Worm (Caenorhabditis elegans) whole organism, L1 larva: ENCODE data around the gene dsb-1.

Source experiments
- aha-1 ChIP-seq: fragments of 150-350 bp; optimal IDR thresholded peaks from 2 replicates; lab custom pipeline; 2014; ENCODE audit warnings: missing biosample characterization, missing genetic modification characterization
- aly-2 ChIP-seq: fragments of 150-350 bp; optimal IDR thresholded peaks from 2 replicates; lab custom pipeline; 2014; ENCODE audit warnings: missing biosample characterization, missing genetic modification characterization
- ceh-82 ChIP-seq, 3 experiments: fragments of 150-350 bp in 1 of 3; sonication (generic microtip) in 2 of 3; optimal IDR thresholded peaks; 2 replicates each; lab custom pipeline; 2014 to 2017; ENCODE audit warnings: missing biosample characterization in 3 of 3, missing genetic modification characterization in 3 of 3
- dpl-1 ChIP-seq, 3 experiments: fragments of 150-350 bp in 2 of 3; sonication (generic microtip) in 1 of 3; optimal IDR thresholded peaks; 2 replicates each; lab custom pipeline; 2014 to 2017; ENCODE audit warnings: missing biosample characterization in 3 of 3, missing genetic modification characterization in 3 of 3, missing genetic modification reagents in 3 of 3
- elt-2 ChIP-seq: sonication (generic microtip); optimal IDR thresholded peaks from 2 replicates; lab custom pipeline; 2016; ENCODE audit warnings: missing genetic modification characterization, mild to moderate bottlenecking, inconsistent platforms, missing compliant biosample characterization, missing genetic modification reagents
- elt-3 ChIP-seq, 6 experiments: fragments of 150-350 bp in 1 of 6; sonication (generic microtip); optimal IDR thresholded peaks; 2 replicates each; lab custom pipeline; 2017 to 2018; ENCODE audit warnings: missing biosample characterization in 6 of 6, missing genetic modification characterization in 6 of 6, inconsistent platforms in 1 of 6
- ets-5 ChIP-seq: fragments of 200-800 bp; sonication (Bioruptor generic); IDR thresholded peaks from 2 replicates; pipeline ENCODE4 v1.3.6; 2022; ENCODE audit warnings: missing genetic modification characterization, missing compliant biosample characterization
- fkh-4 ChIP-seq: sonication (generic microtip); optimal IDR thresholded peaks from 2 replicates; lab custom pipeline; 2016; ENCODE audit warnings: missing compliant biosample characterization, missing genetic modification characterization, borderline replicate concordance
- fkh-8 ChIP-seq: sonication (generic microtip); optimal IDR thresholded peaks from 2 replicates; lab custom pipeline; 2016; ENCODE audit warnings: mild to moderate bottlenecking, missing genetic modification characterization, missing compliant biosample characterization
- fos-1 ChIP-seq: fragments of 150-350 bp; optimal IDR thresholded peaks from 2 replicates; lab custom pipeline; 2014; ENCODE audit warnings: missing biosample characterization, missing genetic modification characterization
- grh-1 ChIP-seq: fragments of 200-800 bp; sonication (Bioruptor generic); IDR thresholded peaks from 2 replicates; pipeline ENCODE4 v1.3.6; 2022; ENCODE audit warnings: missing genetic modification reagents, missing genetic modification characterization, missing compliant biosample characterization
- hlh-4 ChIP-seq: sonication (generic microtip); optimal IDR thresholded peaks from 2 replicates; lab custom pipeline; 2016; ENCODE audit warnings: mild to moderate bottlenecking, missing genetic modification characterization, missing compliant biosample characterization
- irx-1 ChIP-seq: sonication (generic microtip); optimal IDR thresholded peaks from 2 replicates; lab custom pipeline; 2016; ENCODE audit warnings: missing genetic modification characterization, missing compliant biosample characterization
- isw-1 ChIP-seq: fragments of 200-800 bp; sonication (Bioruptor generic); IDR thresholded peaks from 2 replicates; pipeline ENCODE4 v1.3.6; 2022; ENCODE audit warnings: missing genetic modification characterization, missing compliant biosample characterization
- lin-14 ChIP-seq: fragments of 200-800 bp; sonication (Bioruptor generic); optimal IDR thresholded peaks from 2 replicates; lab custom pipeline; 2018; ENCODE audit warnings: mild to moderate bottlenecking, missing genetic modification characterization, moderate library complexity, missing compliant biosample characterization
- lin-15B ChIP-seq: fragments of 150-350 bp; sonication (generic microtip); optimal IDR thresholded peaks from 3 replicates; lab custom pipeline; 2014; ENCODE audit warnings: missing biosample characterization, missing genetic modification characterization
- lin-35 ChIP-seq, 2 experiments: fragments of 150-350 bp; optimal IDR thresholded peaks; 2 replicates each; lab custom pipeline; 2014; ENCODE audit warnings: missing biosample characterization in 2 of 2, missing genetic modification characterization in 2 of 2, missing genetic modification reagents in 2 of 2
- lin-39 ChIP-seq: fragments of 150-350 bp; optimal IDR thresholded peaks from 2 replicates; lab custom pipeline; 2014; ENCODE audit warnings: missing biosample characterization, missing genetic modification reagents, missing genetic modification characterization
- lir-3 ChIP-seq: sonication (generic microtip); optimal IDR thresholded peaks from 2 replicates; lab custom pipeline; 2016; ENCODE audit warnings: mild to moderate bottlenecking, missing genetic modification characterization, moderate library complexity, missing compliant biosample characterization; ENCODE audit not compliant: poor library complexity
- mab-9 ChIP-seq: fragments of 200-800 bp; sonication (Bioruptor generic); IDR thresholded peaks from 2 replicates; pipeline ENCODE4 v1.3.6; 2022; ENCODE audit warnings: missing genetic modification reagents, missing genetic modification characterization, missing compliant biosample characterization
- mdl-1 ChIP-seq, 2 experiments: fragments of 150-350 bp; optimal IDR thresholded peaks; 2 replicates each; lab custom pipeline; 2014 to 2017; ENCODE audit warnings: missing biosample characterization in 2 of 2, missing genetic modification characterization in 2 of 2, inconsistent platforms in 1 of 2
- mef-2 ChIP-seq: fragments of 150-350 bp; optimal IDR thresholded peaks from 2 replicates; lab custom pipeline; 2014; ENCODE audit warnings: missing biosample characterization, missing genetic modification characterization
- nhr-11 ChIP-seq: fragments of 150-350 bp; optimal IDR thresholded peaks from 2 replicates; lab custom pipeline; 2014; ENCODE audit warnings: missing biosample characterization, missing genetic modification characterization
- nhr-71 ChIP-seq: sonication (generic microtip); optimal IDR thresholded peaks from 2 replicates; lab custom pipeline; 2016; ENCODE audit warnings: mild to moderate bottlenecking, missing genetic modification characterization, moderate library complexity, missing compliant biosample characterization
- nhr-77 ChIP-seq: fragments of 150-350 bp; optimal IDR thresholded peaks from 2 replicates; lab custom pipeline; 2014; ENCODE audit warnings: missing biosample characterization, missing genetic modification characterization
- nhr-84 ChIP-seq: sonication (generic microtip); optimal IDR thresholded peaks from 2 replicates; lab custom pipeline; 2017; ENCODE audit warnings: missing biosample characterization, missing genetic modification characterization
- pag-3 ChIP-seq: sonication (generic microtip); optimal IDR thresholded peaks from 2 replicates; lab custom pipeline; 2017; ENCODE audit warnings: missing genetic modification characterization, mild to moderate bottlenecking, missing compliant biosample characterization, antibody characterized with exemption, borderline replicate concordance; ENCODE audit not compliant: insufficient read depth
- pax-3 ChIP-seq: fragments of 200-800 bp; sonication (Bioruptor generic); optimal IDR thresholded peaks from 2 replicates; lab custom pipeline; 2018; ENCODE audit warnings: mild to moderate bottlenecking, missing genetic modification characterization, moderate library complexity, missing compliant biosample characterization
- pqm-1 ChIP-seq: sonication (generic microtip); optimal IDR thresholded peaks from 3 replicates; lab custom pipeline; 2017; ENCODE audit warnings: missing biosample characterization, missing genetic modification characterization
- snu-23 ChIP-seq: sonication (generic microtip); optimal IDR thresholded peaks from 2 replicates; lab custom pipeline; 2016; ENCODE audit warnings: missing genetic modification characterization, missing compliant biosample characterization
- sox-4 ChIP-seq: sonication (generic microtip); optimal IDR thresholded peaks from 2 replicates; lab custom pipeline; 2016; ENCODE audit warnings: missing genetic modification characterization, missing compliant biosample characterization
- swsn-7 ChIP-seq: sonication (generic microtip); optimal IDR thresholded peaks from 2 replicates; lab custom pipeline; 2016; ENCODE audit warnings: missing genetic modification characterization, missing compliant biosample characterization
- unc-130 ChIP-seq: fragments of 150-350 bp; optimal IDR thresholded peaks from 2 replicates; lab custom pipeline; 2017; ENCODE audit warnings: missing biosample characterization, missing genetic modification characterization, inconsistent platforms
- unc-30 ChIP-seq: sonication (generic microtip); optimal IDR thresholded peaks from 2 replicates; lab custom pipeline; 2017; ENCODE audit warnings: missing biosample characterization, missing genetic modification characterization
- unc-86 ChIP-seq: sonication (generic microtip); optimal IDR thresholded peaks from 2 replicates; lab custom pipeline; 2016; ENCODE audit warnings: missing genetic modification characterization, missing compliant biosample characterization
- unc-98 ChIP-seq: fragments of 200-800 bp; sonication (Bioruptor generic); IDR thresholded peaks from 2 replicates; pipeline ENCODE4 v1.3.6; 2022; ENCODE audit warnings: missing genetic modification characterization, missing compliant biosample characterization
- vab-15 ChIP-seq: sonication (generic microtip); optimal IDR thresholded peaks from 2 replicates; lab custom pipeline; 2017; ENCODE audit warnings: missing genotype, mild to moderate bottlenecking, missing genetic modification characterization, missing compliant biosample characterization
- ztf-4 ChIP-seq: fragments of 150-350 bp; optimal IDR thresholded peaks from 2 replicates; lab custom pipeline; 2014; ENCODE audit warnings: missing biosample characterization, missing genetic modification characterization

Gene dsb-1

ce11 chrIV:12371879-12372278 is 36.8 kb upstream of the dsb-1 start, which contains the start of gene wdr-46 (continued):
- TF ChIP-seq pax-3 (tag; lab: Kevin White, UChicago), result peak; percentile 59
- TF ChIP-seq nhr-11, result peak; percentile 59
- no peak for TF ChIP-seq pqm-1 (tag; lab: Kevin White, UChicago)
- peak; percentile 54 for TF ChIP-seq lir-3 (tag; lab: Kevin White, UChicago)
- TF ChIP-seq pag-3 (tag; lab: Kevin White, UChicago), result no peak
- TF ChIP-seq lin-14 (GFP tag; lab: Kevin White, UChicago), result peak; percentile 82
- TF ChIP-seq mab-9 (GFP tag; lab: Robert Waterston, UW), result peak; percentile 70; the same call in 1 of the 2 replicates
- no peak for TF ChIP-seq nhr-84 (tag; lab: Kevin White, UChicago)
- TF ChIP-seq hlh-4, result no peak
- TF ChIP-seq fkh-4 (tag; lab: Kevin White, UChicago), result peak; percentile 42
- peak in 1 of 2 experiments; percentile 79 for TF ChIP-seq mdl-1 (tag; optimal IDR thresholded peaks at IDR 0.05; lab: Kevin White, UChicago)
- peak; percentile 71 for TF ChIP-seq lin-15B (tag; lab: Kevin White, UChicago)
- no peak for TF ChIP-seq mef-2
- peak; percentile 65 for TF ChIP-seq fkh-8 (tag; lab: Kevin White, UChicago)
- TF ChIP-seq dpl-1 (GFP tag; optimal IDR thresholded peaks at IDR 0.05; lab: Kevin White, UChicago), result peak; percentile 98 to 99 (median 99)
- peak; percentile 15 for TF ChIP-seq vab-15 (tag; lab: Kevin White, UChicago)
- peak; percentile 87 for TF ChIP-seq swsn-7 (tag; lab: Kevin White, UChicago)
- TF ChIP-seq snu-23 (GFP tag; lab: Kevin White, UChicago), result peak; percentile 91
- peak; percentile 98 to 99 for TF ChIP-seq lin-35 (GFP tag; optimal IDR thresholded peaks at IDR 0.05; lab: Kevin White, UChicago)
- peak; percentile 11; the same call in 1 of the 2 replicates for TF ChIP-seq unc-98
- peak; percentile 83 for TF ChIP-seq grh-1 (GFP tag; lab: Robert Waterston, UW)
- peak; percentile 88 for TF ChIP-seq isw-1 (GFP tag; lab: Robert Waterston, UW)
- peak; percentile 83 for TF ChIP-seq lin-39 (tag; lab: Kevin White, UChicago)
- peak; percentile 60 for TF ChIP-seq nhr-77 (tag; lab: Kevin White, UChicago)
- peak; percentile 63 for TF ChIP-seq irx-1 (tag; lab: Kevin White, UChicago)
- peak; percentile 93 for TF ChIP-seq unc-130 (tag; lab: Kevin White, UChicago)
- TF ChIP-seq aha-1 (tag; lab: Kevin White, UChicago), result no peak
- TF ChIP-seq unc-86 (tag; lab: Kevin White, UChicago), result peak; percentile 86
- peak in 3 of 6 experiments; percentile 56 to 83 (median 66) for TF ChIP-seq elt-3 (tag; optimal IDR thresholded peaks at IDR 0.05; lab: Kevin White, UChicago)
- TF ChIP-seq fos-1, result peak; percentile 84
- no peak for TF ChIP-seq unc-30 (tag; lab: Kevin White, UChicago)

- TF ChIP-seq aly-2 (tag; lab: Kevin White, UChicago), result no peak
- no peak for TF ChIP-seq nhr-71 (tag; lab: Kevin White, UChicago)
- TF ChIP-seq dpl-1 (GFP tag; optimal IDR thresholded peaks at IDR 0.05; lab: Kevin White, UChicago), result no peak
These were observed 32.7 kb upstream of the dsb-1 start, which contains the start of gene atz-1 for ce11 chrIV:12376021-12376420. TSS of gene atz-1 (minus strand) at chrIV:12376121.

ce11 chrIV:12378919-12379318 is 29.8 kb upstream of the dsb-1 start:
- no peak for TF ChIP-seq ets-5
- TF ChIP-seq ztf-4 (tag; lab: Kevin White, UChicago), result no peak
- TF ChIP-seq sox-4, result no peak
- TF ChIP-seq snu-23 (GFP tag; lab: Kevin White, UChicago), result no peak
- peak; percentile 54 for TF ChIP-seq elt-2 (tag; lab: Kevin White, UChicago)
- no peak for TF ChIP-seq grh-1 (GFP tag; lab: Robert Waterston, UW)
- TF ChIP-seq vab-15 (tag; lab: Kevin White, UChicago), result no peak
- TF ChIP-seq ceh-82 (tag; optimal IDR thresholded peaks at IDR 0.05; lab: Kevin White, UChicago), result no peak
